Worm (Caenorhabditis elegans) whole organism, late embryonic: ENCODE results near the gene F53F8.4.
A peak's percentile ranks its signal among the peaks of the same experiment; 100 is the strongest.

Experiments
- C08G9.2 ChIP-seq: sonication (generic microtip); optimal IDR thresholded peaks from 2 replicates; lab custom pipeline; 2016; ENCODE audit warnings: mild to moderate bottlenecking, missing genetic modification characterization, moderate library complexity, missing compliant biosample characterization
- C38D4.7 ChIP-seq: fragments of 200-800 bp; sonication (Bioruptor generic); optimal IDR thresholded peaks from 2 replicates; lab custom pipeline; 2018; ENCODE audit warnings: mild to moderate bottlenecking, missing genetic modification characterization, moderate library complexity, missing compliant biosample characterization
- K02D7.2 ChIP-seq: sonication (generic microtip); optimal IDR thresholded peaks from 2 replicates; lab custom pipeline; 2017; ENCODE audit warnings: mild to moderate bottlenecking, missing genetic modification characterization, missing compliant biosample characterization
- T23F11.4 ChIP-seq: fragments of 200-800 bp; sonication (Bioruptor generic); optimal IDR thresholded peaks from 2 replicates; lab custom pipeline; 2018; ENCODE audit warnings: mild to moderate bottlenecking, missing genetic modification characterization, missing compliant biosample characterization
- Y22D7AL.16 ChIP-seq: sonication (generic microtip); optimal IDR thresholded peaks from 2 replicates; lab custom pipeline; 2016; ENCODE audit warnings: missing genetic modification characterization, missing compliant biosample characterization
- ahr-1 ChIP-seq: sonication (generic microtip); optimal IDR thresholded peaks from 2 replicates; lab custom pipeline; 2016; ENCODE audit warnings: missing genetic modification characterization, missing compliant biosample characterization
- ceh-14 ChIP-seq: sonication (generic microtip); optimal IDR thresholded peaks from 2 replicates; lab custom pipeline; 2016; ENCODE audit warnings: missing genotype, missing genetic modification characterization, missing compliant biosample characterization
- ceh-18 ChIP-seq: sonication (generic microtip); optimal IDR thresholded peaks from 2 replicates; lab custom pipeline; 2016; ENCODE audit warnings: missing genetic modification characterization, missing compliant biosample characterization
- ceh-19 ChIP-seq: fragments of 200-800 bp; sonication (Bioruptor generic); optimal IDR thresholded peaks from 2 replicates; lab custom pipeline; 2018; ENCODE audit warnings: mild to moderate bottlenecking, missing genetic modification characterization, missing compliant biosample characterization
- ceh-2 ChIP-seq: sonication (generic microtip); optimal IDR thresholded peaks from 2 replicates; lab custom pipeline; 2016; ENCODE audit warnings: missing genotype, missing genetic modification characterization, missing compliant biosample characterization
- ceh-22 ChIP-seq: sonication (generic microtip); optimal IDR thresholded peaks from 2 replicates; lab custom pipeline; 2017; ENCODE audit warnings: missing biosample characterization, missing genetic modification characterization
- ceh-24 ChIP-seq: sonication (generic microtip); optimal IDR thresholded peaks from 2 replicates; lab custom pipeline; 2016; ENCODE audit warnings: mild to moderate bottlenecking, missing genetic modification characterization, missing compliant biosample characterization
- ceh-30 ChIP-seq: fragments of 150-350 bp; optimal IDR thresholded peaks from 2 replicates; lab custom pipeline; 2014; ENCODE audit warnings: missing biosample characterization, missing genetic modification characterization
- ceh-31 ChIP-seq: sonication (generic microtip); optimal IDR thresholded peaks from 2 replicates; lab custom pipeline; 2016; ENCODE audit warnings: missing genetic modification characterization, missing compliant biosample characterization
- ceh-34 ChIP-seq: sonication (generic microtip); optimal IDR thresholded peaks from 2 replicates; lab custom pipeline; 2016; ENCODE audit warnings: mild to moderate bottlenecking, missing genetic modification characterization, missing compliant biosample characterization
- ceh-6 ChIP-seq: fragments of 200-800 bp; sonication (Bioruptor generic); optimal IDR thresholded peaks from 2 replicates; lab custom pipeline; 2018; ENCODE audit warnings: mild to moderate bottlenecking, missing genetic modification characterization, missing compliant biosample characterization
- che-1 ChIP-seq: sonication (generic microtip); optimal IDR thresholded peaks from 2 replicates; lab custom pipeline; 2016; ENCODE audit warnings: mild to moderate bottlenecking, missing genetic modification characterization, missing compliant biosample characterization
- dmd-4 ChIP-seq: sonication (generic microtip); optimal IDR thresholded peaks from 2 replicates; lab custom pipeline; 2016; ENCODE audit warnings: borderline replicate concordance, missing genetic modification characterization, missing compliant biosample characterization
- dve-1 ChIP-seq: sonication (generic microtip); optimal IDR thresholded peaks from 2 replicates; lab custom pipeline; 2017; ENCODE audit warnings: antibody characterized with exemption, mild to moderate bottlenecking, missing genetic modification characterization, missing compliant biosample characterization
- elt-4 ChIP-seq: sonication (generic microtip); optimal IDR thresholded peaks from 2 replicates; lab custom pipeline; 2016; ENCODE audit warnings: missing genetic modification characterization, missing compliant biosample characterization
- fax-1 ChIP-seq: sonication (generic microtip); optimal IDR thresholded peaks from 2 replicates; lab custom pipeline; 2016; ENCODE audit warnings: missing genotype, missing genetic modification characterization, missing compliant biosample characterization
- fkh-10 ChIP-seq: fragments of 150-350 bp; optimal IDR thresholded peaks from 2 replicates; lab custom pipeline; 2014; ENCODE audit warnings: missing biosample characterization, missing genetic modification reagents, missing genetic modification characterization
- hlh-15 ChIP-seq: sonication (generic microtip); optimal IDR thresholded peaks from 2 replicates; lab custom pipeline; 2016; ENCODE audit warnings: missing genetic modification characterization, missing compliant biosample characterization
- hlh-30 ChIP-seq: sonication (generic microtip); optimal IDR thresholded peaks from 2 replicates; lab custom pipeline; 2017; ENCODE audit warnings: antibody characterized with exemption, missing genetic modification characterization, missing compliant biosample characterization; ENCODE audit not compliant: insufficient read depth
- lim-6 ChIP-seq: sonication (generic microtip); optimal IDR thresholded peaks from 2 replicates; lab custom pipeline; 2016; ENCODE audit warnings: missing genetic modification characterization, missing compliant biosample characterization
- nfya-1 ChIP-seq: sonication (generic microtip); optimal IDR thresholded peaks from 2 replicates; lab custom pipeline; 2017; ENCODE audit warnings: missing genetic modification characterization, mild to moderate bottlenecking, missing compliant biosample characterization, antibody characterized with exemption, moderate library complexity
- nhr-11 ChIP-seq: fragments of 150-350 bp; optimal IDR thresholded peaks from 2 replicates; lab custom pipeline; 2014; ENCODE audit warnings: missing biosample characterization, missing genetic modification characterization
- nhr-232 ChIP-seq: sonication (generic microtip); optimal IDR thresholded peaks from 2 replicates; lab custom pipeline; 2016; ENCODE audit warnings: missing genetic modification characterization, missing compliant biosample characterization
- npax-4 ChIP-seq: sonication (generic microtip); optimal IDR thresholded peaks from 2 replicates; lab custom pipeline; 2016; ENCODE audit warnings: missing genetic modification characterization, missing compliant biosample characterization
- odd-2 ChIP-seq: sonication (generic microtip); optimal IDR thresholded peaks from 2 replicates; lab custom pipeline; 2017; ENCODE audit warnings: antibody characterized with exemption, mild to moderate bottlenecking, missing genetic modification characterization, missing compliant biosample characterization
- pag-3 ChIP-seq: sonication (generic microtip); optimal IDR thresholded peaks from 2 replicates; lab custom pipeline; 2016; ENCODE audit warnings: missing compliant biosample characterization, missing genetic modification characterization, borderline replicate concordance
- pha-2 ChIP-seq: sonication (generic microtip); optimal IDR thresholded peaks from 2 replicates; lab custom pipeline; 2017; ENCODE audit warnings: mild to moderate bottlenecking, missing genetic modification characterization, missing compliant biosample characterization
- pqm-1 ChIP-seq: sonication (generic microtip); optimal IDR thresholded peaks from 2 replicates; lab custom pipeline; 2016; ENCODE audit warnings: missing genetic modification characterization, missing compliant biosample characterization
- pros-1 ChIP-seq: fragments of 150-350 bp; optimal IDR thresholded peaks from 2 replicates; lab custom pipeline; 2014; ENCODE audit warnings: missing biosample characterization, missing genetic modification reagents, missing genetic modification characterization
- ref-2 ChIP-seq: sonication (generic microtip); optimal IDR thresholded peaks from 2 replicates; lab custom pipeline; 2016; ENCODE audit warnings: missing genetic modification characterization, missing compliant biosample characterization
- rnt-1 ChIP-seq: sonication (generic microtip); optimal IDR thresholded peaks from 2 replicates; lab custom pipeline; 2016; ENCODE audit warnings: missing genetic modification characterization, missing compliant biosample characterization
- sox-4 ChIP-seq: sonication (generic microtip); optimal IDR thresholded peaks from 2 replicates; lab custom pipeline; 2017; ENCODE audit warnings: mild to moderate bottlenecking, missing genetic modification characterization, inconsistent platforms, missing compliant biosample characterization
- tbx-2 ChIP-seq: sonication (generic microtip); optimal IDR thresholded peaks from 2 replicates; lab custom pipeline; 2016; ENCODE audit warnings: missing genetic modification characterization, missing compliant biosample characterization
- tbx-7 ChIP-seq: sonication (generic microtip); optimal IDR thresholded peaks from 2 replicates; lab custom pipeline; 2016; ENCODE audit warnings: missing genotype, missing genetic modification characterization, missing compliant biosample characterization
- ttx-3 ChIP-seq: sonication (generic microtip); optimal IDR thresholded peaks from 2 replicates; lab custom pipeline; 2016; ENCODE audit warnings: missing genetic modification reagents, missing genetic modification characterization, missing compliant biosample characterization
- unc-3 ChIP-seq, 2 experiments: fragments of 200-800 bp in 1 of 2; sonication (Bioruptor generic) in 1 of 2; sonication (generic microtip) in 1 of 2; conservative IDR thresholded peaks in 1 of 2; optimal IDR thresholded peaks in 1 of 2; 2 replicates each; pipeline versions ENCODE4 v1.3.6 to Lab custom; 2016 to 2022; ENCODE audit warnings: missing compliant biosample characterization in 2 of 2, missing genetic modification characterization in 2 of 2, missing genetic modification reagents in 1 of 2
- unc-42 ChIP-seq: sonication (generic microtip); optimal IDR thresholded peaks from 2 replicates; lab custom pipeline; 2016; ENCODE audit warnings: missing genotype, missing genetic modification characterization, missing compliant biosample characterization
- unc-86 ChIP-seq: sonication (generic microtip); optimal IDR thresholded peaks from 2 replicates; lab custom pipeline; 2016; ENCODE audit warnings: missing genetic modification characterization, missing compliant biosample characterization
- ztf-16 ChIP-seq: sonication (generic microtip); optimal IDR thresholded peaks from 2 replicates; lab custom pipeline; 2017; ENCODE audit warnings: missing genetic modification characterization, missing compliant biosample characterization

F53F8.4 gene

ce11 chrV:20691585-20691984 lies at the start of gene F53F8.4:
F53F8.4 (minus strand) TSS chrV:20691685.
- TF ChIP-seq dve-1 (tag; lab: Kevin White, UChicago) (no peak), C38D4.7 (GFP tag; lab: Kevin White, UChicago) (no peak), lim-6 (tag; lab: Kevin White, UChicago) (no peak), nhr-232 (tag; lab: Kevin White, UChicago) (no peak), fkh-10 (no peak), ceh-18 (no peak), pqm-1 (tag; lab: Kevin White, UChicago) (no peak), ceh-34 (tag; lab: Kevin White, UChicago) (no peak), ceh-31 (tag; lab: Kevin White, UChicago) (no peak), dmd-4 (no peak), ref-2 (tag; lab: Kevin White, UChicago) (no peak), fax-1 (tag; lab: Kevin White, UChicago) (no peak), ahr-1 (no peak), ceh-2 (tag; lab: Kevin White, UChicago) (no peak), rnt-1 (tag; lab: Kevin White, UChicago) (no peak), hlh-30 (no peak), pag-3 (tag; lab: Kevin White, UChicago) (no peak), nhr-11 (tag; lab: Kevin White, UChicago) (no peak), che-1 (no peak), ceh-24 (tag; lab: Kevin White, UChicago) (no peak)
- TF ChIP-seq, all 69 proteins: peak for 0

- no peak for TF ChIP-seq rnt-1 (tag; lab: Kevin White, UChicago)
- peak; percentile 63 for TF ChIP-seq unc-42 (tag; lab: Kevin White, UChicago)
- TF ChIP-seq hlh-15 (tag; lab: Kevin White, UChicago), result no peak
- no peak for TF ChIP-seq ceh-19 (GFP tag; lab: Kevin White, UChicago)
- TF ChIP-seq C38D4.7 (GFP tag; lab: Kevin White, UChicago), result no peak
- no peak for TF ChIP-seq unc-3 (GFP tag; conservative IDR thresholded peaks at IDR 0.05; lab: Robert Waterston, UW)
- TF ChIP-seq unc-3 (tag; optimal IDR thresholded peaks at IDR 0.05; lab: Kevin White, UChicago), result no peak
Observed at ce11 chrV:20739387-20739786, 47.9 kb upstream of the F53F8.4 start.

DNA sequence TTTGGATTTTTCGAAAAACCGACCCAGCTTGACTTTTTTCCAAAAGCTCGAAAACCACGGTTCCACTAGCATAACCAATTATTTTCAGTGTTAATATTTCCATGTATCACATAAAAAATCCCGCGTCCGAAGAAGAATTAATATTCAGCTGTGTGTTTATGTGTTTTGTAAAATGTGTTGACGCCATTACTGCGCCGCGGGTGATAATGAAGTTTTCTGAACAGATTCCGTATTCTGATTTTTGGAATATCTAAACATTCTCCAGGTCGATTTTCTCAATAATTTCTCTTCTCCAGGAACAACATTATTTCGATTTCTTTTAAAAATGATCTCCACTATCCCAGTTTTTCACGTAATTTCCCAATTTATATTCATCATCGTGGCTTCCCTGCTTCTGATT lies 43.2 kb upstream of the F53F8.4 start, which contains the start of gene srxa-6:
Gene srxa-6, plus strand, starts transcription at position 301 of the 400 bp plus-strand sequence.
- TF ChIP-seq ceh-14, result no peak
- TF ChIP-seq ttx-3 (tag; lab: Kevin White, UChicago), result no peak
- TF ChIP-seq ceh-22, result no peak
- no peak for TF ChIP-seq odd-2 (tag; lab: Kevin White, UChicago)
- no peak for TF ChIP-seq sox-4 (tag; lab: Kevin White, UChicago)

DNA sequence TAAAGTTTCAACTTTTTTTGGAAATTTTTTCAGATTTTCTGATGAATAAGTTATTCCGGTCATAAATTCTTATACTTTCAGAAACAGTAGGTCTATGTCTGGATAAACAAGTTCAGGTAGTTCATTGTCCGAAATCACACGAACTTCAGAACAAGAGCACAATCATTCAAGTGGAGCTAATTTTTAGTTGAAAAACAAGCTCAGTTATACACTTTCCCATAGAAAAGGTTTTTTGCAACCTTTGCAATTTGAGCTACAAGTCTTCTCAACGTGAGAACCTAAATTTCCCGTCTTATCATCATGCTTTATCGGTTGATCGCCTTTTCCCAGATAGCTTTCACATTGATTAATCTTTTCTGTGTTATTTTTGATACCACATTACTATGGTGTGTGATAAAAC lies 40.3 kb upstream of the F53F8.4 start, which contains the start of gene srxa-1:
Gene srxa-1, plus strand, starts transcription at position 301 of the 400 bp plus-strand sequence.
- no peak for TF ChIP-seq ttx-3 (tag; lab: Kevin White, UChicago)
- no peak for TF ChIP-seq unc-42 (tag; lab: Kevin White, UChicago)
- no peak for TF ChIP-seq ceh-30
- no peak for TF ChIP-seq ahr-1
- no peak for TF ChIP-seq nfya-1 (tag; lab: Kevin White, UChicago)
- TF ChIP-seq che-1, result no peak
- TF ChIP-seq ztf-16 (tag; lab: Kevin White, UChicago), result no peak

DNA sequence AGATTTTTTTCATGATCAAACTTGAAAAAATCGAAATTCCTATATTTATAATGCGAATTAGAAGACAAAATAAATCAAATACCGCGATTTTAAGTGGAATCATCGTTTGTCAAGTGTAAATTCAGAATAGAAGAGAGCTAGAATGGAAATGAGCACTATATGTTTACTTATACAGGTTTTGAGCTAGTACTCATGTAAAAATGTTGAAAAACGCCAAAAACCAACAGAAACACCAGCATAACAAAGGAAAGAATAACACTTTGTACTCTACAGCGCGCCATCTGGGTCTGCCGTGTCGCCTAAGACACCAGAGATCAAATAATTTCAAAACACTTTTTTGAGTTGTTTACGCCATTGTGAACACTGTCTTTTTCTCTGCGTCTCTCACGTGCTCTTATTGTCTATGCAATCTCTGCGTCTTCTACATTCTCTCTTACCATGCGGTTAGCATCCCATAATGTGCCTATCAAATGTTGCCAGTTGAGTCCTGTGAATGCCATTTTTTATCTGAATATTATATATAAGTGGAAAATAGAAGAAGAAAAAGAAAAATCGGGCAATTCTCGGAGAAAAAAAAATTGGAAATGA lies 37.4 kb upstream of the F53F8.4 start, which contains the start of gene ipla-3:
Gene ipla-3, minus strand, starts transcription at position 510 of the 588 bp plus-strand sequence.
- TF ChIP-seq K02D7.2 (tag; lab: Kevin White, UChicago) (no peak), C08G9.2 (tag; lab: Kevin White, UChicago) (no peak), ceh-6 (no peak), tbx-2 (peak; percentile 23), Y22D7AL.16 (no peak), nhr-232 (tag; lab: Kevin White, UChicago) (no peak), fkh-10 (no peak), che-1 (no peak), npax-4 (tag; lab: Kevin White, UChicago) (no peak), sox-4 (tag; lab: Kevin White, UChicago) (no peak), unc-86 (tag; lab: Kevin White, UChicago) (no peak), T23F11.4 (GFP tag; lab: Kevin White, UChicago) (no peak), tbx-7 (tag; lab: Kevin White, UChicago) (no peak), pros-1 (no peak), hlh-30 (no peak), pha-2 (peak; percentile 71), ceh-31 (tag; lab: Kevin White, UChicago) (no peak), nhr-11 (tag; lab: Kevin White, UChicago) (no peak), elt-4 (tag; lab: Kevin White, UChicago) (no peak)
